Worm (Caenorhabditis elegans) whole organism, late embryonic: ENCODE data around the gene F26D10.13.

Experiments used
- C08G9.2 ChIP-seq: sonication (generic microtip); optimal IDR thresholded peaks from 2 replicates; lab custom pipeline; 2016; ENCODE audit warnings: mild to moderate bottlenecking, missing genetic modification characterization, moderate library complexity, missing compliant biosample characterization
- K02D7.2 ChIP-seq: sonication (generic microtip); optimal IDR thresholded peaks from 2 replicates; lab custom pipeline; 2017; ENCODE audit warnings: mild to moderate bottlenecking, missing genetic modification characterization, missing compliant biosample characterization
- ama-1 ChIP-seq: fragments of 150-350 bp; optimal IDR thresholded peaks from 2 replicates; lab custom pipeline; 2014
- ceh-19 ChIP-seq: fragments of 200-800 bp; sonication (Bioruptor generic); optimal IDR thresholded peaks from 2 replicates; lab custom pipeline; 2018; ENCODE audit warnings: mild to moderate bottlenecking, missing genetic modification characterization, missing compliant biosample characterization
- ceh-2 ChIP-seq: sonication (generic microtip); optimal IDR thresholded peaks from 2 replicates; lab custom pipeline; 2016; ENCODE audit warnings: missing genotype, missing genetic modification characterization, missing compliant biosample characterization
- ceh-24 ChIP-seq: sonication (generic microtip); optimal IDR thresholded peaks from 2 replicates; lab custom pipeline; 2016; ENCODE audit warnings: mild to moderate bottlenecking, missing genetic modification characterization, missing compliant biosample characterization
- ceh-48 ChIP-seq: sonication (generic microtip); optimal IDR thresholded peaks from 2 replicates; lab custom pipeline; 2016; ENCODE audit warnings: missing genetic modification characterization, inconsistent platforms, missing compliant biosample characterization
- ceh-6 ChIP-seq: fragments of 200-800 bp; sonication (Bioruptor generic); optimal IDR thresholded peaks from 2 replicates; lab custom pipeline; 2018; ENCODE audit warnings: mild to moderate bottlenecking, missing genetic modification characterization, missing compliant biosample characterization
- elt-4 ChIP-seq: sonication (generic microtip); optimal IDR thresholded peaks from 2 replicates; lab custom pipeline; 2016; ENCODE audit warnings: missing genetic modification characterization, missing compliant biosample characterization
- eyg-1 ChIP-seq: sonication (generic microtip); optimal IDR thresholded peaks from 2 replicates; lab custom pipeline; 2016; ENCODE audit warnings: missing genotype, missing genetic modification characterization, missing compliant biosample characterization
- fkh-10 ChIP-seq: fragments of 150-350 bp; optimal IDR thresholded peaks from 2 replicates; lab custom pipeline; 2014; ENCODE audit warnings: missing biosample characterization, missing genetic modification reagents, missing genetic modification characterization
- gmeb-2 ChIP-seq: sonication (generic microtip); optimal IDR thresholded peaks from 2 replicates; lab custom pipeline; 2016; ENCODE audit warnings: missing genetic modification characterization, inconsistent platforms, missing compliant biosample characterization
- hlh-13 ChIP-seq: fragments of 200-800 bp; sonication (Bioruptor generic); optimal IDR thresholded peaks from 2 replicates; lab custom pipeline; 2018; ENCODE audit warnings: mild to moderate bottlenecking, missing genetic modification characterization, missing compliant biosample characterization
- hlh-15 ChIP-seq: sonication (generic microtip); optimal IDR thresholded peaks from 2 replicates; lab custom pipeline; 2016; ENCODE audit warnings: missing genetic modification characterization, missing compliant biosample characterization
- hlh-30 ChIP-seq: sonication (generic microtip); optimal IDR thresholded peaks from 2 replicates; lab custom pipeline; 2017; ENCODE audit warnings: antibody characterized with exemption, missing genetic modification characterization, missing compliant biosample characterization; ENCODE audit not compliant: insufficient read depth
- hlh-6 ChIP-seq: sonication (generic microtip); optimal IDR thresholded peaks from 2 replicates; lab custom pipeline; 2016; ENCODE audit warnings: missing genotype, missing genetic modification characterization, missing compliant biosample characterization
- lim-6 ChIP-seq: sonication (generic microtip); optimal IDR thresholded peaks from 2 replicates; lab custom pipeline; 2016; ENCODE audit warnings: missing genetic modification characterization, missing compliant biosample characterization
- lin-11 ChIP-seq: fragments of 200-800 bp; sonication (Bioruptor generic); optimal IDR thresholded peaks from 2 replicates; lab custom pipeline; 2018; ENCODE audit warnings: mild to moderate bottlenecking, missing genetic modification characterization, missing compliant biosample characterization
- madf-2 ChIP-seq: sonication (generic microtip); optimal IDR thresholded peaks from 2 replicates; lab custom pipeline; 2017; ENCODE audit warnings: missing genetic modification characterization, missing compliant biosample characterization
- nfya-1 ChIP-seq: sonication (generic microtip); optimal IDR thresholded peaks from 2 replicates; lab custom pipeline; 2017; ENCODE audit warnings: missing genetic modification characterization, mild to moderate bottlenecking, missing compliant biosample characterization, antibody characterized with exemption, moderate library complexity
- pat-9 ChIP-seq: fragments of 200-800 bp; sonication (Bioruptor generic); optimal IDR thresholded peaks from 2 replicates; lab custom pipeline; 2018; ENCODE audit warnings: mild to moderate bottlenecking, missing genetic modification characterization, moderate library complexity, missing compliant biosample characterization
- pax-1 ChIP-seq: fragments of 150-350 bp; optimal IDR thresholded peaks from 2 replicates; lab custom pipeline; 2014; ENCODE audit warnings: missing biosample characterization, missing genetic modification characterization
- pha-4 ChIP-seq: fragments of 150-350 bp; optimal IDR thresholded peaks from 2 replicates; lab custom pipeline; 2018; ENCODE audit warnings: missing biosample characterization, missing genetic modification reagents, missing genetic modification characterization
- pqm-1 ChIP-seq: sonication (generic microtip); optimal IDR thresholded peaks from 2 replicates; lab custom pipeline; 2016; ENCODE audit warnings: missing genetic modification characterization, missing compliant biosample characterization
- sdc-2 ChIP-seq: sonication (generic microtip); optimal IDR thresholded peaks from 2 replicates; lab custom pipeline; 2016; ENCODE audit warnings: missing genotype, missing genetic modification characterization, missing compliant biosample characterization
- sox-2 ChIP-seq: fragments of 200-800 bp; sonication (Bioruptor generic); IDR thresholded peaks from 2 replicates; pipeline ENCODE4 v1.3.6; 2022; ENCODE audit warnings: missing genetic modification reagents, missing genetic modification characterization, missing compliant biosample characterization
- sox-4 ChIP-seq: sonication (generic microtip); optimal IDR thresholded peaks from 2 replicates; lab custom pipeline; 2017; ENCODE audit warnings: mild to moderate bottlenecking, missing genetic modification characterization, inconsistent platforms, missing compliant biosample characterization
- syd-9 ChIP-seq: sonication (generic microtip); optimal IDR thresholded peaks from 2 replicates; lab custom pipeline; 2016; ENCODE audit warnings: mild to moderate bottlenecking, missing genetic modification characterization, moderate library complexity, missing compliant biosample characterization
- tbx-2 ChIP-seq: sonication (generic microtip); optimal IDR thresholded peaks from 2 replicates; lab custom pipeline; 2016; ENCODE audit warnings: missing genetic modification characterization, missing compliant biosample characterization
- tbx-7 ChIP-seq: sonication (generic microtip); optimal IDR thresholded peaks from 2 replicates; lab custom pipeline; 2016; ENCODE audit warnings: missing genotype, missing genetic modification characterization, missing compliant biosample characterization
- ttx-3 ChIP-seq: sonication (generic microtip); optimal IDR thresholded peaks from 2 replicates; lab custom pipeline; 2016; ENCODE audit warnings: missing genetic modification reagents, missing genetic modification characterization, missing compliant biosample characterization
- unc-3 ChIP-seq, 2 experiments: fragments of 200-800 bp in 1 of 2; sonication (Bioruptor generic) in 1 of 2; sonication (generic microtip) in 1 of 2; conservative IDR thresholded peaks in 1 of 2; optimal IDR thresholded peaks in 1 of 2; 2 replicates each; pipeline versions ENCODE4 v1.3.6 to Lab custom; 2016 to 2022; ENCODE audit warnings: missing compliant biosample characterization in 2 of 2, missing genetic modification characterization in 2 of 2, missing genetic modification reagents in 1 of 2
- unc-42 ChIP-seq: sonication (generic microtip); optimal IDR thresholded peaks from 2 replicates; lab custom pipeline; 2016; ENCODE audit warnings: missing genotype, missing genetic modification characterization, missing compliant biosample characterization
- unc-55 ChIP-seq: sonication (generic microtip); optimal IDR thresholded peaks from 2 replicates; lab custom pipeline; 2017; ENCODE audit warnings: missing biosample characterization, missing genetic modification reagents, missing genetic modification characterization
- unc-86 ChIP-seq: sonication (generic microtip); optimal IDR thresholded peaks from 2 replicates; lab custom pipeline; 2016; ENCODE audit warnings: missing genetic modification characterization, missing compliant biosample characterization

The F26D10.13 gene

ce11 chrIV:17285263-17285662 lies 20.6 kb upstream of the F26D10.13 start:
- TF ChIP-seq pat-9 (tag; lab: Kevin White, UChicago) (no peak), hlh-6 (no peak), unc-3 (GFP tag; conservative IDR thresholded peaks at IDR 0.05; lab: Robert Waterston, UW) (no peak), unc-3 (tag; optimal IDR thresholded peaks at IDR 0.05; lab: Kevin White, UChicago) (no peak), ceh-6 (GFP tag; lab: Kevin White, UChicago) (no peak), unc-42 (tag; lab: Kevin White, UChicago) (peak; percentile 17), ceh-19 (GFP tag; lab: Kevin White, UChicago) (no peak), C08G9.2 (no peak)
- TF ChIP-seq, all 69 proteins: peak for 1

ce11 chrIV:17284099-17284498 lies 19.5 kb upstream of the F26D10.13 start, which contains the start of gene nra-1:
TSS of gene nra-1 (minus strand) at chrIV:17284199.
- TF ChIP-seq hlh-15 (tag; lab: Kevin White, UChicago) (no peak), ceh-48 (tag; lab: Kevin White, UChicago) (no peak), elt-4 (tag; lab: Kevin White, UChicago) (no peak), sox-4 (tag; lab: Kevin White, UChicago) (no peak), fkh-10 (GFP tag; lab: Kevin White, UChicago) (no peak), sdc-2 (no peak)

ce11 chrIV:17281060-17282021 lies 16.7 kb upstream of the F26D10.13 start:
- TF ChIP-seq sdc-2 (no peak), hlh-13 (GFP tag; lab: Kevin White, UChicago) (no peak), lim-6 (no peak), unc-86 (no peak), nfya-1 (no peak)

- TF ChIP-seq tbx-2 (no peak), unc-55 (GFP tag; lab: Kevin White, UChicago) (no peak), C08G9.2 (no peak), gmeb-2 (tag; lab: Kevin White, UChicago) (no peak), ceh-24 (tag; lab: Kevin White, UChicago) (no peak), pax-1 (tag; lab: Kevin White, UChicago) (no peak), pqm-1 (tag; lab: Kevin White, UChicago) (no peak), K02D7.2 (tag; lab: Kevin White, UChicago) (no peak), ceh-19 (GFP tag; lab: Kevin White, UChicago) (no peak), hlh-13 (GFP tag; lab: Kevin White, UChicago) (no peak)
Measured at ce11 chrIV:17280441-17280939, 15.9 kb upstream of the F26D10.13 start.

ce11 chrIV:17279592-17280440 lies 15.2 kb upstream of the F26D10.13 start:
- TF ChIP-seq sox-4 (tag; lab: Kevin White, UChicago) (no peak), unc-55 (GFP tag; lab: Kevin White, UChicago) (no peak), sox-2 (no peak), ceh-2 (tag; lab: Kevin White, UChicago) (no peak), ceh-19 (GFP tag; lab: Kevin White, UChicago) (no peak), hlh-15 (tag; lab: Kevin White, UChicago) (no peak), ama-1 (lab: Kevin White, UChicago) (no peak), lim-6 (no peak), C08G9.2 (no peak), pha-4 (no peak), hlh-30 (no peak), ttx-3 (tag; lab: Kevin White, UChicago) (no peak), tbx-7 (tag; lab: Kevin White, UChicago) (no peak), syd-9 (tag; lab: Kevin White, UChicago) (no peak), lin-11 (no peak), eyg-1 (no peak), madf-2 (tag; lab: Kevin White, UChicago) (no peak)
